Worm (Caenorhabditis elegans): ENCODE data around the gene F11D5.6.
A peak's percentile ranks its signal among the peaks of the same experiment; 100 is the strongest.

Gene F11D5.6

DNA sequence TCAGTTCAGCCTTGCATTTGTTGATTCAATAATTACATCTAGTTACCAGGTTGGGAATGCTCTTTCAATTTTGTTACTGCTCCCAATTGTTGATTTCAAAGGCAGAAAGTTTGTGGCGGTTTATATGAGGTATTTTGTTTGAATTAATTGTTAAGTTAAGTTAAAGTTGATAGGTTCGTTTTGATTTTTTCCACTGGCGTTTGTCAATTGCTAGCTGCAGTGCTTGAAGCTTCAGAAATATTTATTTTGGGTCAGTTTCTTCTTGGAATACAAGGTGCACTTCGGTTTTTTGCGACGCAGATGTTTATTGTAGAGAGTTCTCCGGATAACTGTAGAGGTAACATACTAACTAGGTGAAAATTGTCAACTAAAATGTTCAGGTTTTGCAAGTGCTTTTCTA is 24.3 kb downstream of the F11D5.6 start, which contains the start of gene F11D5.5:
Gene F11D5.5, plus strand, starts transcription at position 301 of the 400 bp plus-strand sequence.
- TF ChIP-seq jun-1 (tag; optimal IDR thresholded peaks at IDR 0.05) (no peak), elt-2 (tag; optimal IDR thresholded peaks at IDR 0.05) (no peak), unc-39 (tag; optimal IDR thresholded peaks at IDR 0.05) (no peak), unc-62 (GFP tag; optimal IDR thresholded peaks at IDR 0.05) (no peak), mdl-1 (tag; optimal IDR thresholded peaks at IDR 0.05) (no peak)

- no peak for TF ChIP-seq hmg-11 (tag; optimal IDR thresholded peaks at IDR 0.05)
- no peak for TF ChIP-seq daf-12 (tag; optimal IDR thresholded peaks at IDR 0.05)
- TF ChIP-seq ceh-28 (tag; optimal IDR thresholded peaks at IDR 0.05), result no peak
- TF ChIP-seq elt-1 (tag; optimal IDR thresholded peaks at IDR 0.05), result no peak
- TF ChIP-seq ZK546.5 (tag; optimal IDR thresholded peaks at IDR 0.05), result no peak
- TF ChIP-seq fkh-2 (tag; optimal IDR thresholded peaks at IDR 0.05), result no peak
- TF ChIP-seq lin-15B (tag; optimal IDR thresholded peaks at IDR 0.05), result no peak
- no peak for TF ChIP-seq lin-39 (tag; optimal IDR thresholded peaks at IDR 0.05)
- no peak for TF ChIP-seq mdl-1 (tag; optimal IDR thresholded peaks at IDR 0.05)
- TF ChIP-seq mml-1 (tag; optimal IDR thresholded peaks at IDR 0.05), result no peak
Measured at ce11 chrX:3300582-3300981, 25.5 kb downstream of the F11D5.6 start.

DNA sequence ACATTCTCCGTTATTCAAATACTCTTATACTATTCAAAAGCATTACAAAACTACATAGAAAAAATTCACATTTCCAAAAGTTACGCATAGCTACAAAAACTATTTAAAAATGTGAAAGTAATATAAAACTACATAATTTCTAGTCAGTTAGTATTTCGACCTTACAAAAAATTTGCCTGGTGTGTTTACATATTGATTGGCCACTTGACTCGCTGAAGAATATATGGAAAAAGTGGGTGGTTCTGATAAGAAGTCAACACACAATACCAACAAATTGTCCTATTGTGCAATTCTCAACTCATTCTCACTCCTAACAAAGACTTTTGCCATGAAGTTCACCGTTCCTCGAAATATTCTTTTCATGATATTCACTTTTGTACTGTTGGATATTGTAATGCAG is 27.5 kb downstream of the F11D5.6 start, which contains the start of gene K09C4.1:
Gene K09C4.1, plus strand, starts transcription at position 301 of the 400 bp plus-strand sequence.
- no peak for TF ChIP-seq R02D3.7 (tag; optimal IDR thresholded peaks at IDR 0.05)

DNA sequence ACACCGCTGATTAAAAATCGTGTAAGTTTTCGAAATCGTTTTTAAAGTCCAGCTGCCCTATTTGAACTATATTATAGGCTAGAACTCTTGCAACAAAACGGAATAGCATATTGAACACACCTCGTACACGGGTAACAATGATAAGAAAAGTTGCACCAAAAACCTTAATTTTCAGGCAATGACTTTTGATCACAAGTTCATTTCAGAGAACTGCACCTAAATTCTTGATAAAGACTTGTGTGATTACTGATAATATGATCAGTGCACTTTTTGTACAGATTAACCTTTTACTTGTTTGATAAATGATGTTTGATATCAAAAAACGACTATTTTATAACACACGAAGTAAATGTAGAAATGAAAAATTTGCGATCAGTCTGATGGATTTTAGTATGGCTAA is 28.3 kb downstream of the F11D5.6 start:
- TF ChIP-seq lsy-12 (tag; optimal IDR thresholded peaks at IDR 0.05) (no peak), elt-2 (tag; optimal IDR thresholded peaks at IDR 0.05) (peak; percentile 88), pqm-1 (tag; optimal IDR thresholded peaks at IDR 0.05) (peak; percentile 87), ceh-9 (tag; optimal IDR thresholded peaks at IDR 0.05) (no peak), ztf-11 (tag; optimal IDR thresholded peaks at IDR 0.05) (no peak), fkh-10 (GFP tag; optimal IDR thresholded peaks at IDR 0.05) (no peak), lin-39 (tag; optimal IDR thresholded peaks at IDR 0.05) (no peak)

ce11 chrX:3296182-3296581 is 29.9 kb downstream of the F11D5.6 start, which contains the start of gene K09C4.2:
TSS of gene K09C4.2 (plus strand) at chrX:3296482.
- no peak for TF ChIP-seq mml-1 (tag; optimal IDR thresholded peaks at IDR 0.05)
- TF ChIP-seq nhr-28 (tag; optimal IDR thresholded peaks at IDR 0.05), result no peak
- no peak for TF ChIP-seq unc-39 (tag; optimal IDR thresholded peaks at IDR 0.05)

DNA sequence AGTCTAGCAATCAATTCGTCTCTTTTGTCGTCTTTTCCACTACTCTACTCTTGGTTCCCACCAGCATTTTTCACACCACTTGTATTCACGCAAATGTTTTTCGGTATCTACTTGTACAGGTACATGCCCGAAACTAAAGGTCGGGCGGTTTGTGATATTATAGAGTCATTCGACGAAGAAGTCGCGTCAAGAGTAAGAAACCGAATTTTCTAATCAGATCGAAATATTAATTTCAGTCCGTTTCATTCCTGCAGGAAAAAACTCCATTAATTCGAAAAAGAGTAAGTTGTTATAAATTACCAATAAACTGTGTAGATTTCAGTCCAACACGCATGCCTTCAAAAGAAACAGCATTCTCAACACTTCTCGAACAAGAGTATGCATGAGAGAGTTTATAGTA is 34.1 kb downstream of the F11D5.6 start:
- TF ChIP-seq eor-1 (tag; optimal IDR thresholded peaks at IDR 0.05) (no peak), pqm-1 (tag; optimal IDR thresholded peaks at IDR 0.05) (no peak), fkh-10 (GFP tag; optimal IDR thresholded peaks at IDR 0.05) (no peak)

ce11 chrX:3290147-3290546 is 35.9 kb downstream of the F11D5.6 start:
- TF ChIP-seq ZK546.5 (tag; optimal IDR thresholded peaks at IDR 0.05) (no peak), fkh-2 (tag; optimal IDR thresholded peaks at IDR 0.05) (no peak), pqm-1 (tag; optimal IDR thresholded peaks at IDR 0.05) (peak; percentile 98), nhr-12 (tag; optimal IDR thresholded peaks at IDR 0.05) (no peak), nhr-76 (tag; optimal IDR thresholded peaks at IDR 0.05) (no peak), pha-4 (tag; optimal IDR thresholded peaks at IDR 0.05) (peak; percentile 45), elt-1 (tag; optimal IDR thresholded peaks at IDR 0.05) (no peak), daf-12 (tag; optimal IDR thresholded peaks at IDR 0.05) (no peak), eor-1 (tag; optimal IDR thresholded peaks at IDR 0.05) (no peak), elt-3 (tag; optimal IDR thresholded peaks at IDR 0.05) (no peak), unc-62 (GFP tag; optimal IDR thresholded peaks at IDR 0.05) (no peak), jun-1 (tag; optimal IDR thresholded peaks at IDR 0.05) (peak; percentile 83), elt-2 (tag; optimal IDR thresholded peaks at IDR 0.05) (peak; percentile 96), lin-15B (tag; optimal IDR thresholded peaks at IDR 0.05) (no peak), unc-39 (tag; optimal IDR thresholded peaks at IDR 0.05) (no peak), ceh-82 (tag; optimal IDR thresholded peaks at IDR 0.05) (no peak), nfya-1 (tag; optimal IDR thresholded peaks at IDR 0.05; ENCODE audit: insufficient read depth) (no peak), nhr-28 (tag; optimal IDR thresholded peaks at IDR 0.05) (no peak), sea-2 (GFP tag; optimal IDR thresholded peaks at IDR 0.05) (no peak)
